Fruit fly (Drosophila melanogaster) whole organism, larva: ENCODE measurements around the gene rtet.

Experiments
- noc ChIP-seq: fragments of 200-800 bp; sonication (Bioruptor generic); optimal IDR thresholded peaks from 3 replicates; lab custom pipeline; 2019; ENCODE audit warnings: missing biosample characterization, mild to moderate bottlenecking, missing genetic modification characterization, moderate library complexity

Gene rtet

DNA sequence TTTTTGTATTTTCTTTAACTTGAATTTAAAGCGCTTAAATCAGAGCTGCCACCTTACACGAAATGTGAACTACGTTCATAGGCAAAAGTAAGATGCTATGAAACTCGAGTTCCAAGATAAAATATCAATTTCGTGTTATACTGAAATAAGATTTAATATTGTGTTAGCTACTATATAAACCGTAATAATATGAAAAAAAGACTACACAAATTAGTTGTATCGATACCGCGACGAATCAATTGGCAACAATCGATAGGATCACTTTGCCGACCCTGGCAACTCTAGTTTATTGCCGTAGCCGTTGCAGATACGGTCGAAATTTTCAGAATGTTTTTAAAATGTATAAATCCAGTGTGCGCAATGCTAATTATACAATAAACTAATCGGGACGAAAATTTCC is 32.2 kb downstream of the rtet start, which contains the start of gene SNF4Agamma:
SNF4Agamma (plus strand) TSS at position 282 of the 400 bp plus-strand sequence.
- no peak for TF ChIP-seq noc (tag; lab: Kevin White, UChicago)

DNA sequence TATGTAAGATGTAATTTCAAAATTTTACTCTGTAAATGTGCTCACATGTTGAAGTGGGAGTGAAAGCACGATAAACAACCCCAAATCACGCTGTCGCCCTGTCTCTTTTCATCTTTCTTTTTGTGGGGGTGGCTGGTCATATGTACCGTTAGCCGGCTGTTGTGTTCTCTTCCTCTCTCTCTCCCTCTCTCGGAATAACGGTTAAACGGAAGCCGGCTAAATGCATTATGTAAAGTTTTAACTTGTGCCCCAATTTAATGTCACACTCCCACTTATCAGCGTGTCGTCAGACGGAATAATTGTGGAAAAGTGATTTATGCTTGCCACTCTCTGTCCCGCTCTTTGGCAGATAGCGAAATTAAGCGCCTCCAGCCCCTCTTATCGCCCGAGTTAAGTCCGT is 33.1 kb downstream of the rtet start:
- TF ChIP-seq noc (tag; lab: Kevin White, UChicago): peak; percentile 71

DNA sequence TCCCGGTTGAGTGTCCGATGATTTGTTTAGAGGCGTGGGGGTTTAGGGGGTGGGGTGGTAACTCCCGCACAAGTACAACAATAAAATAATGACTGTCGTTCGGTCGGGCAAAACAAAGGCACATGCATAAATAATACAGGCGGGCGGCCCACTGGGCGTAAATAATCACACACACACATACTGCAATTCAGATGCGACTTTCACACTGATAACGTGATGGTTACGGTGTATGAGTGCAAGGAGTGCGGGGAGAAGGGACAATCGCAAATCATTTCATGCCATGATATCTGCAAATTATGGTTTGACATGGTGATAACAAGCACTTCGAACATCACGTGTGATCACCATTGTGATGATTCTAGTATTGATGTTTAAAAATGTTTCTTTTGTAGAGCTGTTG is 41.8 kb downstream of the rtet start:
- TF ChIP-seq noc (tag; lab: Kevin White, UChicago): peak; percentile 71

DNA sequence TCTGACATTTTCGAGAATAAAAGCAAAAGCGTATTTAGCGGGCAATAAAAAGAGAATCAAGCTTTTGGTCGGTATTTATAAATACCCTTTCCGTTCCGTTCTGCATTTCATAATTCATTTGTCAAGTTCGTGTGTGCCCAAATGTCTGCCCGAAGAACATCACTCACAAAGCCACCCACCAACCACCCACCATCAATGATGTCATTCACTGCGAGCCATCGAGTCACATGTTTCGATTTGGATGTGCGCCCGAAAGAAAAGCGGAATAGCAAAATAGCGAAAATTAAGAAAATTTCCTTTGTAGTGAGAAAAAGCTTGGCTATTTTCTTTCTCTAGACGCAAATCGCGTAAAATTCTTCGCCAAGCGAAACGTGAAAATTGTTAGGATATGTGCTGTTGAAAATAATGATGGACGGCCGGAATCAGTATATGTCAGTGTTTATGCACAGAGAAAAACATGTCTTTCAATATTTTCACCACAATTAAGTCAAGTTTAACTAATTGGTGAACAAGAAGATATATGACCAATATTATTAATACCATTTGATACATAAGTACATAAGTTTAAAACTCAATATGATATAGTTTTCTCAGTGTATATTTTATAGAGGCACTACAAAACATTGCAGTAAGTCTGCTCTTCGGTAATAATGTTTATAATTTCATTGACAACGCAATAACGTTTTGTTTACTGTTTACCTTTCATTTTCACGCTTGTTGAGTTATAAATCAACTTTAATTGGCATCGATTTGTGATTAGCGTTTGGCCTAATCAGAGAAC is 43.0 kb downstream of the rtet start:
- TF ChIP-seq noc (tag; lab: Kevin White, UChicago): peak; percentile 64

DNA sequence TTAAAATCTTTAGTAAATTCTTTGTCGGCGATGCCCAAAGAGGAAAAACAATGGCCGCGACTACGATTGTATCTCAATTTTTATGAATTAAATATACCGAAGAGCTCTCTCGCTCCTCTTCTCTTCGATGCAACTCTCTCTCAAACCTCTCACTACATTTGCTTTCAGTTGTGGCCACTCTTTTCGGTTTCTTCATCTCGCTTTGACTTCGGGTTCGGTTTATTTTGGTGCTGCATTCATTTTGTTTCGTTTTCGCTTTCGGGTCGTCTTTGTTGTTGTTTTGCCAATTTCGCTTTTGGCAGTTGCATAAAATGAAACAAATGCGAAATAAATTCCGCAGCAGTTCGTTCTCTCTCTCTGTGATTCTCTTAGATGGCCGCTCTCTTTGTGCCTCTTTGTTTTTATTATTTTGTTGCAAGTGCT is 44.6 kb downstream of the rtet start:
- TF ChIP-seq noc (tag; lab: Kevin White, UChicago): no peak

DNA sequence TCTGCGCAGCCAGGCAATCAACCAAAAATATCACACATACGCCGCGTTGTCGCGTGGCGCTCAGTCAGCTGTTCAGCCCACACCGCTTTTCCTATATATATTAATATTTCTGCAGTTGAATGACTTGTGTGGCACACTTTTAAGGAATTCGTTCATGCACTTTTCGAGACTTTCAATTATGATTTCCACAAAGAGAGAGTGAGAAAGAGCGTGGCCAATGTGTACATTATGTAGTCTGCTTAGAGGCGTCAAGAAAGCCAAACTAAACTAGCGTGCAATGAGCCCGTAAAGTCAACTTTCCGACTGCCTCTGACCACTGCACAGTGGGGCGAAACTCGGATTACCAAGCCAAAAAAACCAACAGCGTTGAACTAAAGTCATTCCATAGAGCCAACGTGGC is 45.9 kb downstream of the rtet start:
- TF ChIP-seq noc (tag; lab: Kevin White, UChicago): no peak

DNA sequence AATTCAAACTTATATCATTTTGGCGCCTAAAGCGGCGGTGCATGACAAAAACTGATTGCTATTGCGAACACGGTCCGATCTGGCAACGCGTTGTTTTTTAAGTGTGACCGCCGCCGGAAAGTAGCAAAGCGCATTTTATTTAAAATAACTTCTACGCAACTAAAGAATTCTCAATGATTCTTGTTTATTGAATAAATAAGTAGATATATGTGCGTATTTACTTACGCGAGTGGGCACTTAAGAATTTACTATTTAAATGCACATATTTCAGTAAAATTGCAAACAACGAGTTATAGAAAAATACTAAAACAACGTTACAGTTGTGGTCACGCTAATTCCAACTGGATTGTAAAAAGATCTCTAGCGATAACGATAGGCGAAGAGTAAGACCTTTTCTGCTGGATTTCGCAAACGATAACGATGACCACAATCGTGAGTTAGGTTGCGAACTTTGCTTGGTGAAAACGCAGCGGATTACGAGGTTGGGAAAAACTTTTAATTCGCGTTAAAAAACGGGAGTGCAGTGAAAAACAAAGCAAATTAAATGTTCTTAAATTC is 47.8 kb downstream of the rtet start:
- TF ChIP-seq noc (tag; lab: Kevin White, UChicago): no peak

DNA sequence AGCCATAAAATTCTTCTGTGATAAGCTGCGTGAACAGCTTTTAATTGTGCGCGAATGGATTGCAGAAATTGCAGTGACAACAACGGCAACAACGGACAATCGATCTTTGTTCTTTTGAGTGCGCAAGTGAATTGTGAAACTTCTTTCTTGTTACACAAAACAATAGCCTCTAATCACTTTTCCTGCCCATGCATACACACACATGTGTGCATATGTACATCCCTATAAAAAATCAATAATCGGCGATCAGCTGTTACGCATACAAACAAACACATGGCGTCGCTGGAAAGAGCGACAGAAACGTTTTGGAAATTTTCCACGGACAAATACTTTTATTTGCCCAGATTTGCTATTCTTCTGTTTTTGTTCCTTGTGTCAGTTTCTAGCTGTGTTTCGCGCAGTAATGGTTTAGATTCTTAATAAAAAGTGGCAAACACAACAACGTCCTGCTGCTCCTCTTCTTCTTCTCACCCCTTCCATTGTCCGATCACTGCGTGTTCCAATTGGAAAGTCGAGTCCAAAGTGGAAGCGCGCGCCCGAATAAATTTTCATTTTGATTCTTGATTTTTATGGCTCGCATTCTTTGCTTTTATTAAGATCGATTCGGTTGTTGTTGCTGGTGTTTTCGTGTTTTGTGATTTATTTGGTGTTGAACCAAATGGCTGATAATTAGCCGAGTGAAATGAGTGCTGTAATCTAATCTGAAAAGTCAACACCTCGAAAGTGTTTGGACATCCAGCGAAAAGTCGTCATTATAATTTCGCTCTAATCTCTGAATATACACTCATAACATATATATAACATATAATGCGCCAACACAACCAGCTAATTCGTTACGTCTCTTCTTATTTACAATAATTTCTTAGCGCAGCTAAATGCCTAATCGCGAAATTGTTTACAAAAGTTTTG is 48.6 kb downstream of the rtet start:
- peak; percentile 92 for TF ChIP-seq noc (tag; lab: Kevin White, UChicago)

DNA sequence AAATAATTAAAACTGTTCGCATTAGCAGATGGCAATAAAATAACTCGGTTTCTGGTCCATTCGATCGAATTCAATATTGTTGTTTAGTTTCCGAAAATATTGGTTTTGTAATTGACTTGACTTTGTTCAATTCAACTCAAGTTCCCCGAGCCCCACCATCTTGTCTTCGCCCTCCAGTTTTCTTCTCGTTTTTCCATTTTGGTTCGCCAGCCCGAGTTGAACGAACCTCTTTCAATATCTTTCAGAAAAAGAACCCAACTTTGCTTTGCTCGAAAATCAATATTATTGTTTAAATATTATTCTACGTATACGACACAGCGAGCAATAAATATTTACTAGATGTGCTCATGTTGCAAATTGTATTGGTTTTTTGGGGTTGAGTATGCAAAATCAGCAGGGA is 50.4 kb downstream of the rtet start:
- no peak for TF ChIP-seq noc (tag; lab: Kevin White, UChicago)
